Worm (Caenorhabditis elegans) whole organism, L2 larva: ENCODE measurements around the gene F26F2.7.

Experiments
- C34F6.9 ChIP-seq: fragments of 150-350 bp; optimal IDR thresholded peaks from 2 replicates; lab custom pipeline; 2014; ENCODE audit warnings: missing biosample characterization, missing genetic modification characterization
- F13H6.1 ChIP-seq: sonication (generic microtip); optimal IDR thresholded peaks from 2 replicates; lab custom pipeline; 2016; ENCODE audit warnings: missing genetic modification characterization, missing compliant biosample characterization
- R02D3.7 ChIP-seq: fragments of 150-350 bp; optimal IDR thresholded peaks from 2 replicates; lab custom pipeline; 2014; ENCODE audit warnings: missing biosample characterization, missing genetic modification characterization
- ZK546.5 ChIP-seq: sonication (generic microtip); optimal IDR thresholded peaks from 2 replicates; lab custom pipeline; 2017; ENCODE audit warnings: missing biosample characterization, missing genetic modification characterization
- alr-1 ChIP-seq: fragments of 150-350 bp; optimal IDR thresholded peaks from 2 replicates; lab custom pipeline; 2014; ENCODE audit warnings: missing biosample characterization, missing genetic modification characterization
- aly-2 ChIP-seq: fragments of 150-350 bp; optimal IDR thresholded peaks from 2 replicates; lab custom pipeline; 2014; ENCODE audit warnings: missing biosample characterization, missing genetic modification characterization
- blmp-1 ChIP-seq: sonication (generic microtip); optimal IDR thresholded peaks from 2 replicates; lab custom pipeline; 2017; ENCODE audit warnings: missing genetic modification characterization, mild to moderate bottlenecking, missing compliant biosample characterization, antibody characterized with exemption, moderate library complexity; ENCODE audit not compliant: insufficient read depth
- ceh-16 ChIP-seq: fragments of 150-350 bp; optimal IDR thresholded peaks from 2 replicates; lab custom pipeline; 2014; ENCODE audit warnings: missing biosample characterization, missing genetic modification characterization
- ceh-82 ChIP-seq: fragments of 150-350 bp; optimal IDR thresholded peaks from 2 replicates; lab custom pipeline; 2014; ENCODE audit warnings: missing biosample characterization, missing genetic modification characterization
- crh-2 ChIP-seq: sonication (generic microtip); optimal IDR thresholded peaks from 2 replicates; lab custom pipeline; 2017; ENCODE audit warnings: missing biosample characterization, missing genetic modification characterization
- dmd-4 ChIP-seq: sonication (generic microtip); optimal IDR thresholded peaks from 2 replicates; lab custom pipeline; 2017; ENCODE audit warnings: missing biosample characterization, missing genetic modification characterization
- egl-27 ChIP-seq: sonication (generic microtip); optimal IDR thresholded peaks from 3 replicates; lab custom pipeline; 2017; ENCODE audit warnings: missing biosample characterization, missing genetic modification reagents, missing genetic modification characterization
- elt-1 ChIP-seq: fragments of 150-350 bp; optimal IDR thresholded peaks from 2 replicates; lab custom pipeline; 2014; ENCODE audit warnings: missing biosample characterization, missing genetic modification characterization
- fos-1 ChIP-seq: fragments of 150-350 bp; optimal IDR thresholded peaks from 2 replicates; lab custom pipeline; 2014; ENCODE audit warnings: missing biosample characterization, missing genetic modification characterization
- gmeb-1 ChIP-seq: fragments of 150-350 bp; optimal IDR thresholded peaks from 2 replicates; lab custom pipeline; 2014; ENCODE audit warnings: missing biosample characterization, missing genetic modification characterization
- lin-11 ChIP-seq: fragments of 150-350 bp; sonication (generic microtip); optimal IDR thresholded peaks from 2 replicates; lab custom pipeline; 2014; ENCODE audit warnings: missing biosample characterization, missing genetic modification characterization, inconsistent platforms, mixed read lengths
- lin-13 ChIP-seq: fragments of 150-350 bp; optimal IDR thresholded peaks from 2 replicates; lab custom pipeline; 2014; ENCODE audit warnings: missing biosample characterization, missing genetic modification reagents, missing genetic modification characterization
- lin-39 ChIP-seq: fragments of 150-350 bp; optimal IDR thresholded peaks from 2 replicates; lab custom pipeline; 2014; ENCODE audit warnings: missing biosample characterization, missing genetic modification reagents, missing genetic modification characterization
- lsy-2 ChIP-seq, 2 experiments: fragments of 150-350 bp in 1 of 2; sonication (generic microtip) in 1 of 2; optimal IDR thresholded peaks; 2 replicates each; lab custom pipeline; 2014 to 2017; ENCODE audit warnings: missing biosample characterization in 2 of 2, missing genetic modification characterization in 2 of 2
- mab-5 ChIP-seq: fragments of 150-350 bp; optimal IDR thresholded peaks from 2 replicates; lab custom pipeline; 2014; ENCODE audit warnings: missing biosample characterization, missing genetic modification characterization
- mbf-1 ChIP-seq: sonication (generic microtip); optimal IDR thresholded peaks from 2 replicates; lab custom pipeline; 2017; ENCODE audit warnings: missing biosample characterization, missing genetic modification characterization
- mdl-1 ChIP-seq, 2 experiments: fragments of 150-350 bp in 1 of 2; sonication (generic microtip) in 1 of 2; optimal IDR thresholded peaks; 2 replicates each; lab custom pipeline; 2017; ENCODE audit warnings: missing biosample characterization in 2 of 2, missing genetic modification characterization in 2 of 2
- nhr-10 ChIP-seq: sonication (generic microtip); optimal IDR thresholded peaks from 2 replicates; lab custom pipeline; 2017; ENCODE audit warnings: missing biosample characterization, missing genetic modification characterization
- nhr-11 ChIP-seq: fragments of 150-350 bp; optimal IDR thresholded peaks from 2 replicates; lab custom pipeline; 2014; ENCODE audit warnings: missing biosample characterization, missing genetic modification characterization
- nhr-21 ChIP-seq: fragments of 150-350 bp; optimal IDR thresholded peaks from 2 replicates; lab custom pipeline; 2014; ENCODE audit warnings: missing biosample characterization, missing genetic modification characterization
- nhr-237 ChIP-seq: fragments of 150-350 bp; optimal IDR thresholded peaks from 2 replicates; lab custom pipeline; 2014; ENCODE audit warnings: missing biosample characterization, missing genetic modification characterization
- nhr-6 ChIP-seq: fragments of 150-350 bp; optimal IDR thresholded peaks from 2 replicates; lab custom pipeline; 2014; ENCODE audit warnings: missing biosample characterization, missing genetic modification characterization
- sem-4 ChIP-seq: fragments of 150-350 bp; optimal IDR thresholded peaks from 2 replicates; lab custom pipeline; 2014; ENCODE audit warnings: missing biosample characterization, missing genetic modification reagents, missing genetic modification characterization
- sma-3 ChIP-seq: sonication (generic microtip); optimal IDR thresholded peaks from 2 replicates; lab custom pipeline; 2016; ENCODE audit warnings: missing genetic modification reagents, missing genetic modification characterization, missing compliant biosample characterization
- snpc-4 ChIP-seq: fragments of 150-350 bp; optimal IDR thresholded peaks from 2 replicates; lab custom pipeline; 2014; ENCODE audit warnings: missing biosample characterization, missing genetic modification characterization
- unc-39 ChIP-seq: fragments of 150-350 bp; optimal IDR thresholded peaks from 2 replicates; lab custom pipeline; 2014; ENCODE audit warnings: missing biosample characterization, missing genetic modification characterization
- unc-55 ChIP-seq: fragments of 150-350 bp; sonication (generic microtip); optimal IDR thresholded peaks from 3 replicates; lab custom pipeline; 2014; ENCODE audit warnings: missing biosample characterization, missing genetic modification reagents, missing genetic modification characterization
- unc-62 ChIP-seq: fragments of 150-350 bp; optimal IDR thresholded peaks from 2 replicates; lab custom pipeline; 2014; ENCODE audit warnings: missing biosample characterization, missing genetic modification reagents, missing genetic modification characterization
- zag-1 ChIP-seq: fragments of 150-350 bp; optimal IDR thresholded peaks from 2 replicates; lab custom pipeline; 2014; ENCODE audit warnings: missing biosample characterization, missing genetic modification characterization
- ztf-4 ChIP-seq: fragments of 150-350 bp; optimal IDR thresholded peaks from 2 replicates; lab custom pipeline; 2014; ENCODE audit warnings: missing biosample characterization, missing genetic modification characterization

Gene F26F2.7

ce11 chrV:20580511-20581040 is at the start of gene F26F2.7:
Gene F26F2.7 (plus strand): TSS chrV:20580990.
- peak; percentile 85 for TF ChIP-seq lin-13
- TF ChIP-seq dmd-4 (tag; lab: Kevin White, UChicago) = peak; percentile 29
- TF ChIP-seq C34F6.9 (tag; lab: Kevin White, UChicago) = peak; percentile 94
- TF ChIP-seq lin-39 (tag; lab: Kevin White, UChicago) = no peak
- TF ChIP-seq crh-2 (tag; lab: Kevin White, UChicago) = peak; percentile 88
- peak; percentile 21 for TF ChIP-seq R02D3.7 (tag; lab: Kevin White, UChicago)
- peak; percentile 68 for TF ChIP-seq F13H6.1 (tag; lab: Kevin White, UChicago)
- no peak for TF ChIP-seq ceh-16 (tag; lab: Kevin White, UChicago)
- TF ChIP-seq lin-11 (tag; lab: Kevin White, UChicago) = peak; percentile 75
- peak; percentile 75 for TF ChIP-seq unc-55 (GFP tag; lab: Kevin White, UChicago)
- TF ChIP-seq snpc-4 (tag; lab: Kevin White, UChicago) = peak; percentile 43
- TF ChIP-seq ztf-4 (tag; lab: Kevin White, UChicago) = peak; percentile 61
- no peak for TF ChIP-seq nhr-10 (tag; lab: Kevin White, UChicago)
- TF ChIP-seq mab-5 (tag; lab: Kevin White, UChicago) = peak; percentile 61
- no peak for TF ChIP-seq mbf-1 (tag; lab: Kevin White, UChicago)
- TF ChIP-seq gmeb-1 (tag; lab: Kevin White, UChicago) = peak; percentile 80
- TF ChIP-seq fos-1 = peak; percentile 45
- TF ChIP-seq lsy-2 (tag; optimal IDR thresholded peaks at IDR 0.05; lab: Kevin White, UChicago) = peak; percentile 82 to 93
- no peak for TF ChIP-seq nhr-237 (tag; lab: Kevin White, UChicago)
- peak; percentile 30 to 45 for TF ChIP-seq mdl-1 (tag; optimal IDR thresholded peaks at IDR 0.05; lab: Kevin White, UChicago)
- peak; percentile 80 for TF ChIP-seq sma-3 (GFP tag; lab: Kevin White, UChicago)
- peak; percentile 71 for TF ChIP-seq sem-4 (tag; lab: Kevin White, UChicago)
- TF ChIP-seq nhr-21 = peak; percentile 58
- TF ChIP-seq egl-27 (tag; lab: Kevin White, UChicago) = peak; percentile 21
- peak; percentile 34 for TF ChIP-seq zag-1 (tag; lab: Kevin White, UChicago)

ce11 chrV:20534072-20534471 is 46.7 kb upstream of the F26F2.7 start, which contains the start of gene famh-161:
Gene famh-161 (minus strand): TSS chrV:20534172.
- TF ChIP-seq sem-4 (tag; lab: Kevin White, UChicago) (no peak), unc-39 (tag; lab: Kevin White, UChicago) (no peak), zag-1 (tag; lab: Kevin White, UChicago) (no peak), elt-1 (tag; lab: Kevin White, UChicago) (no peak), ceh-82 (tag; lab: Kevin White, UChicago) (no peak), aly-2 (tag; lab: Kevin White, UChicago) (no peak), nhr-6 (tag; lab: Kevin White, UChicago) (no peak), alr-1 (tag; lab: Kevin White, UChicago) (no peak), C34F6.9 (tag; lab: Kevin White, UChicago) (no peak), mab-5 (tag; lab: Kevin White, UChicago) (no peak), ceh-16 (tag; lab: Kevin White, UChicago) (no peak), R02D3.7 (tag; lab: Kevin White, UChicago) (no peak), dmd-4 (tag; lab: Kevin White, UChicago) (no peak), lin-13 (no peak)

DNA sequence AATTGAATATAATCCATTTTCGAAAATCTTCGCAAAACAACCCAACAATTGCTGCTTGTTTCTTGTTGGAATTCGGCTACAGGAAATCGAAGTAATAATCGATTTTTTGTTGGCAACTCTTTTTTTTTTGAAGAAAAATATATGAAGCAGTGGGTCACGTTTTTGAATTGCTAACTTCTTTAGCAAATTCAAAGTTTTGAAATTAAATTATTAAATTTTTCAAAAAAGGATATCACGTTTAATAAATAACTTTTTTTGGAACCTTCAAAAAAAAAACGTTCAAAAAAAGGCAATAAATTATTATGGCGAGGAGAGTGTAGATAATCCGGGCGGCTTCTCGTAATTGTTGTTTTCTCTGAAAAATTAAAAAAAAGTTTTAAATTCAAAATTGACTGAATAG is 44.6 kb upstream of the F26F2.7 start, which contains the start of gene Y38H6C.15:
TSS of gene Y38H6C.15 (minus strand) at position 101 of the 400 bp plus-strand sequence.
- TF ChIP-seq unc-62 = no peak
- TF ChIP-seq fos-1 = no peak
- TF ChIP-seq R02D3.7 (tag; lab: Kevin White, UChicago) = no peak
- no peak for TF ChIP-seq nhr-11 (tag; lab: Kevin White, UChicago)
- TF ChIP-seq aly-2 (tag; lab: Kevin White, UChicago) = no peak
- TF ChIP-seq nhr-21 = no peak
- TF ChIP-seq nhr-6 (tag; lab: Kevin White, UChicago) = no peak
- no peak for TF ChIP-seq snpc-4 (tag; lab: Kevin White, UChicago)
- no peak for TF ChIP-seq blmp-1 (tag; lab: Kevin White, UChicago)
- no peak for TF ChIP-seq sma-3 (GFP tag; lab: Kevin White, UChicago)

DNA sequence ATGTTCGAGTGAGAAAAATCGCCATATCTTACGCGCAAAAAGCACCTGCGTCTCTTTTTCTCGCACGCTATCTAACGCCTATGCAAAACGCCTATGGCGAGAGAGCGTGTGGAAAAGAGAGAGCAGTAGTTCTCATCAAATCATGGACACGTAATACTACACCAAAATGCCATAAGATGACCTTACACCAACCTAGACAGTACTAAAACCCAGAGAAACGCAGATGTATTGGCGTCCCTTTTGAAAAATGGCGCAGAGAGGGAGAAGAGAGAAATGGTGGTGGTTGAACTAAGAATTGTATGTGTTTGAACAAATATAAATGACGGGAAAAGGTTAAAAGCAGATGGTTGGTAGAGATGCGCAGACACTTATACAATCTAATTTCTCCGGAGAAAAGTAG is 41.7 kb upstream of the F26F2.7 start, which contains the start of gene Y38H6C.16:
TSS of gene Y38H6C.16 (minus strand) at position 293 of the 400 bp plus-strand sequence.
- no peak for TF ChIP-seq ZK546.5 (tag; lab: Kevin White, UChicago)
- TF ChIP-seq nhr-6 (tag; lab: Kevin White, UChicago) = no peak
- no peak for TF ChIP-seq lin-11 (tag; lab: Kevin White, UChicago)
- no peak for TF ChIP-seq nhr-237 (tag; lab: Kevin White, UChicago)
